Fruit fly (Drosophila melanogaster) whole organism, embryonic: ENCODE data around the gene ND-PDSW.

Experiments
- Adf1 ChIP-seq: fragments of 200-800 bp; sonication (Bioruptor generic); IDR thresholded peaks from 2 replicates; pipeline ENCODE4 v1.3.6; 2022; ENCODE audit warnings: missing biosample characterization, missing genetic modification characterization
- Awh ChIP-seq: fragments of 200-800 bp; sonication (Bioruptor generic); IDR thresholded peaks from 2 replicates; pipeline ENCODE4, ENCODE4 v1.3.6; 2022; ENCODE audit warnings: missing biosample characterization, missing genetic modification characterization
- Blimp-1 ChIP-seq: fragments of 200-800 bp; sonication (Bioruptor generic); optimal IDR thresholded peaks from 3 replicates; lab custom pipeline; 2018; ENCODE audit warnings: missing biosample characterization, missing genetic modification characterization, mild to moderate bottlenecking, moderate library complexity, missing genetic modification reagents
- CG12299 ChIP-seq: fragments of 200-800 bp; sonication (Bioruptor generic); optimal IDR thresholded peaks from 2 replicates; lab custom pipeline; 2018; ENCODE audit warnings: missing biosample characterization, mild to moderate bottlenecking, missing genetic modification characterization
- CG13287 ChIP-seq: fragments of 200-800 bp; sonication (Bioruptor generic); IDR thresholded peaks from 2 replicates; pipeline ENCODE4 v1.3.6; 2022; ENCODE audit warnings: missing biosample characterization, missing genetic modification characterization; ENCODE audit not compliant: partially characterized antibody
- CG1647 ChIP-seq: fragments of 200-800 bp; sonication (Bioruptor generic); optimal IDR thresholded peaks from 3 replicates; lab custom pipeline; 2016; ENCODE audit warnings: missing biosample characterization, missing genetic modification characterization
- CG2116 ChIP-seq: fragments of 200-800 bp; sonication (Bioruptor generic); optimal IDR thresholded peaks from 3 replicates; lab custom pipeline; 2018; ENCODE audit warnings: missing biosample characterization, mild to moderate bottlenecking, missing genetic modification characterization
- CG2199 ChIP-seq: fragments of 200-800 bp; sonication (Bioruptor generic); IDR thresholded peaks from 3 replicates; pipeline ENCODE4 v1.3.6; 2022; ENCODE audit warnings: missing biosample characterization, missing genetic modification characterization
- CG30403 ChIP-seq: fragments of 200-800 bp; sonication (Bioruptor generic); optimal IDR thresholded peaks from 3 replicates; lab custom pipeline; 2016; ENCODE audit warnings: missing biosample characterization, missing genetic modification characterization
- CG42726 ChIP-seq: fragments of 200-800 bp; sonication (Bioruptor generic); IDR thresholded peaks from 2 replicates; pipeline ENCODE4 v1.3.6; 2022; ENCODE audit warnings: missing biosample characterization, missing genetic modification characterization; ENCODE audit not compliant: partially characterized antibody
- CG4730 ChIP-seq: fragments of 200-800 bp; sonication (Bioruptor generic); IDR thresholded peaks from 2 replicates; pipeline ENCODE4 v1.3.6; 2022; ENCODE audit warnings: missing biosample characterization, missing genetic modification characterization
- CG5180 ChIP-seq: fragments of 200-800 bp; sonication (Bioruptor generic); optimal IDR thresholded peaks from 3 replicates; lab custom pipeline; 2017; ENCODE audit warnings: missing biosample characterization, missing genetic modification characterization, mild to moderate bottlenecking, moderate library complexity, missing genetic modification reagents
- CG5245 ChIP-seq: fragments of 200-800 bp; sonication (Bioruptor generic); optimal IDR thresholded peaks from 3 replicates; lab custom pipeline; 2016; ENCODE audit warnings: missing biosample characterization, missing genetic modification characterization
- CG6689 ChIP-seq: fragments of 200-800 bp; sonication (Bioruptor generic); IDR thresholded peaks from 2 replicates; pipeline ENCODE4 v1.3.6; 2022; ENCODE audit warnings: missing biosample characterization, missing genetic modification characterization
- CG7745 ChIP-seq: fragments of 200-800 bp; sonication (Bioruptor generic); optimal IDR thresholded peaks from 2 replicates; lab custom pipeline; 2018; ENCODE audit warnings: missing biosample characterization, mild to moderate bottlenecking, missing genetic modification characterization, moderate library complexity
- CG7987 ChIP-seq: fragments of 200-800 bp; sonication (Bioruptor generic); optimal IDR thresholded peaks from 2 replicates; lab custom pipeline; 2018; ENCODE audit warnings: missing biosample characterization, mild to moderate bottlenecking, missing genetic modification characterization, moderate library complexity
- CG9817 ChIP-seq: fragments of 200-800 bp; sonication (Bioruptor generic); optimal IDR thresholded peaks from 2 replicates; lab custom pipeline; 2018; ENCODE audit warnings: missing biosample characterization, mild to moderate bottlenecking, missing genetic modification characterization, moderate library complexity
- CHES-1-like ChIP-seq: fragments of 200-800 bp; sonication (Bioruptor generic); optimal IDR thresholded peaks from 2 replicates; lab custom pipeline; 2016; ENCODE audit warnings: missing biosample characterization, missing genetic modification characterization
- CrebB ChIP-seq: fragments of 200-800 bp; sonication (Bioruptor generic); optimal IDR thresholded peaks from 3 replicates; lab custom pipeline; 2018; ENCODE audit warnings: missing biosample characterization, mild to moderate bottlenecking, missing genetic modification characterization
- Dad ChIP-seq: fragments of 200-800 bp; sonication (Bioruptor generic); optimal IDR thresholded peaks from 3 replicates; lab custom pipeline; 2016; ENCODE audit warnings: missing biosample characterization, missing genetic modification characterization
- Dbx ChIP-seq: fragments of 200-800 bp; sonication (Bioruptor generic); IDR thresholded peaks from 3 replicates; pipeline ENCODE4 v1.3.6; 2022; ENCODE audit warnings: missing biosample characterization, missing genetic modification characterization
- Dfd ChIP-seq, 2 experiments: fragments of >200 bp; optimal IDR thresholded peaks; 2 replicates each; lab custom pipeline; 2017; ENCODE audit warnings: missing biosample characterization in 2 of 2, missing genetic modification characterization in 2 of 2
- E2f2 ChIP-seq: fragments of 200-800 bp; sonication (Bioruptor generic); IDR thresholded peaks from 2 replicates; pipeline ENCODE4 v1.3.6; 2022; ENCODE audit warnings: missing biosample characterization, missing genetic modification characterization
- Eip74EF ChIP-seq, 2 experiments: fragments of 200-800 bp in 1 of 2; fragments of >200 bp in 1 of 2; sonication (Bioruptor generic) in 1 of 2; optimal IDR thresholded peaks; 2 replicates each; lab custom pipeline; 2017 to 2019; ENCODE audit warnings: missing biosample characterization in 2 of 2, missing genetic modification characterization in 2 of 2, mild to moderate bottlenecking in 1 of 2, moderate library complexity in 1 of 2
- Fer3 ChIP-seq: fragments of 200-800 bp; sonication (Bioruptor generic); optimal IDR thresholded peaks from 2 replicates; lab custom pipeline; 2018; ENCODE audit warnings: missing biosample characterization, mild to moderate bottlenecking, missing genetic modification characterization, moderate library complexity
- Gug ChIP-seq: fragments of 200-800 bp; sonication (Bioruptor generic); IDR thresholded peaks from 4 replicates; pipeline ENCODE4 v1.3.6; 2022; ENCODE audit warnings: missing biosample characterization, missing genetic modification characterization
- H2.0 ChIP-seq: fragments of 200-800 bp; sonication (Bioruptor generic); IDR thresholded peaks from 2 replicates; pipeline ENCODE4 v1.3.6; 2022; ENCODE audit warnings: missing biosample characterization, missing genetic modification characterization
- Jarid2 ChIP-seq: fragments of 200-800 bp; sonication (Bioruptor generic); optimal IDR thresholded peaks from 3 replicates; lab custom pipeline; 2017; ENCODE audit warnings: mild to moderate bottlenecking, missing biosample characterization, missing genetic modification reagents, missing genetic modification characterization
- Mes4 ChIP-seq: fragments of 200-800 bp; sonication (Bioruptor generic); optimal IDR thresholded peaks from 2 replicates; lab custom pipeline; 2016; ENCODE audit warnings: missing biosample characterization, missing genetic modification characterization
- Optix ChIP-seq: fragments of 200-800 bp; sonication (Bioruptor generic); IDR thresholded peaks from 3 replicates; pipeline ENCODE4 v1.3.6; 2022; ENCODE audit warnings: missing biosample characterization, missing genetic modification characterization
- Rfx ChIP-seq: fragments of 200-800 bp; sonication (Bioruptor generic); IDR thresholded peaks from 2 replicates; pipeline ENCODE4 v1.3.6; 2022; ENCODE audit warnings: missing biosample characterization, missing genetic modification characterization
- Xrp1 ChIP-seq: fragments of 200-800 bp; sonication (Bioruptor generic); IDR thresholded peaks from 2 replicates; pipeline ENCODE4 v1.3.6; 2022; ENCODE audit warnings: missing biosample characterization, missing genetic modification characterization
- al ChIP-seq: fragments of 200-800 bp; sonication (Bioruptor generic); IDR thresholded peaks from 2 replicates; pipeline ENCODE4 v1.3.6; 2022; ENCODE audit warnings: missing biosample characterization, missing genetic modification characterization
- aop ChIP-seq: fragments of 200-800 bp; sonication (Bioruptor generic); IDR thresholded peaks from 2 replicates; pipeline ENCODE4 v1.3.6; 2022; ENCODE audit warnings: missing biosample characterization, missing genetic modification characterization
- bigmax ChIP-seq: fragments of 200-800 bp; sonication (Bioruptor generic); optimal IDR thresholded peaks from 2 replicates; lab custom pipeline; 2018; ENCODE audit warnings: missing biosample characterization, mild to moderate bottlenecking, missing genetic modification characterization
- chinmo ChIP-seq: fragments of 200-800 bp; sonication (Bioruptor generic); IDR thresholded peaks from 4 replicates; pipeline ENCODE4 v1.3.6; 2022; ENCODE audit warnings: missing biosample characterization, missing genetic modification characterization; ENCODE audit not compliant: partially characterized antibody
- ci ChIP-seq: fragments of 200-800 bp; sonication (Bioruptor generic); IDR thresholded peaks from 3 replicates; pipeline ENCODE4 v1.3.6; 2022; ENCODE audit warnings: missing biosample characterization, missing genetic modification characterization
- crol ChIP-seq: fragments of 200-800 bp; sonication (Bioruptor generic); IDR thresholded peaks from 2 replicates; pipeline ENCODE4 v1.3.6; 2022; ENCODE audit warnings: missing biosample characterization, missing genetic modification characterization
- crp ChIP-seq, 2 experiments: fragments of 200-800 bp; sonication (Bioruptor generic); optimal IDR thresholded peaks; 2 replicates in 1 of 2; 3 replicates in 1 of 2; lab custom pipeline; 2017; ENCODE audit warnings: missing biosample characterization in 2 of 2, missing genetic modification characterization in 2 of 2, mild to moderate bottlenecking in 1 of 2, moderate library complexity in 1 of 2
- dimm ChIP-seq: fragments of 200-800 bp; sonication (Bioruptor generic); IDR thresholded peaks from 2 replicates; pipeline ENCODE4 v1.3.6; 2022; ENCODE audit warnings: missing biosample characterization, missing genetic modification characterization
- dmrt11E ChIP-seq: fragments of 200-800 bp; sonication (Bioruptor generic); optimal IDR thresholded peaks from 3 replicates; lab custom pipeline; 2018; ENCODE audit warnings: missing biosample characterization, mild to moderate bottlenecking, missing genetic modification characterization, moderate library complexity
- en ChIP-seq: fragments of 200-800 bp; sonication (Bioruptor generic); optimal IDR thresholded peaks from 2 replicates; lab custom pipeline; 2016; ENCODE audit warnings: missing biosample characterization, missing genetic modification characterization
- hb ChIP-seq: fragments of 200-800 bp; sonication (Bioruptor generic); IDR thresholded peaks from 3 replicates; pipeline ENCODE4 v1.3.6; 2022; ENCODE audit warnings: missing biosample characterization, missing genetic modification characterization; ENCODE audit not compliant: partially characterized antibody
- nmo ChIP-seq: fragments of 200-800 bp; sonication (Bioruptor generic); optimal IDR thresholded peaks from 2 replicates; lab custom pipeline; 2018; ENCODE audit warnings: missing biosample characterization, mild to moderate bottlenecking, missing genetic modification characterization, moderate library complexity
- sqz ChIP-seq: fragments of 200-800 bp; sonication (Bioruptor generic); optimal IDR thresholded peaks from 3 replicates; lab custom pipeline; 2018; ENCODE audit warnings: missing biosample characterization, mild to moderate bottlenecking, missing genetic modification characterization
- sr ChIP-seq: fragments of 200-800 bp; sonication (Bioruptor generic); IDR thresholded peaks from 3 replicates; pipeline ENCODE4 v1.3.6; 2022; ENCODE audit warnings: missing biosample characterization, missing genetic modification characterization
- stc ChIP-seq: fragments of 200-800 bp; sonication (Bioruptor generic); IDR thresholded peaks from 2 replicates; pipeline ENCODE4 v1.3.6; 2022; ENCODE audit warnings: missing biosample characterization, missing genetic modification characterization
- tin ChIP-seq: fragments of 200-800 bp; sonication (Bioruptor generic); optimal IDR thresholded peaks from 3 replicates; lab custom pipeline; 2016; ENCODE audit warnings: missing biosample characterization, missing genetic modification characterization
- vvl ChIP-seq: fragments of 200-800 bp; sonication (Bioruptor generic); IDR thresholded peaks from 2 replicates; pipeline ENCODE4 v1.3.6; 2022; ENCODE audit warnings: missing biosample characterization, missing genetic modification characterization
- zfh2 ChIP-seq: fragments of 200-800 bp; sonication (Bioruptor generic); optimal IDR thresholded peaks from 2 replicates; lab custom pipeline; 2016; ENCODE audit warnings: missing biosample characterization, missing genetic modification characterization

Gene ND-PDSW

dm6 chr2L:3417613-3418012 is 48.3 kb upstream of the ND-PDSW start (continued):
- TF ChIP-seq tin (GFP tag; lab: Kevin White, UChicago) (no peak), dmrt11E (tag; lab: Kevin White, UChicago) (no peak), hb (no peak), CG7745 (tag; lab: Kevin White, UChicago) (peak; percentile 87), vvl (GFP tag; lab: Robert Waterston, UW) (peak; percentile 44), bigmax (GFP tag; lab: Kevin White, UChicago) (no peak), crol (GFP tag; lab: Robert Waterston, UW) (0 out of 2 replicates have a peak, but pooled peaks have one; percentile 8), CG4730 (GFP tag; lab: Robert Waterston, UW) (no peak), Fer3 (tag; lab: Kevin White, UChicago) (no peak), CG2116 (GFP tag; lab: Kevin White, UChicago) (no peak), Dad (GFP tag; lab: Kevin White, UChicago) (no peak), CG30403 (GFP tag; lab: Kevin White, UChicago) (no peak), crp (GFP tag; optimal IDR thresholded peaks at IDR 0.05; lab: Kevin White, UChicago) (no peak), Optix (GFP tag; lab: Robert Waterston, UW) (no peak), aop (no peak), Rfx (GFP tag; lab: Robert Waterston, UW) (no peak), CG5245 (no peak), Dfd (GFP tag; optimal IDR thresholded peaks at IDR 0.05; lab: Kevin White, UChicago) (no peak), CG12299 (tag; lab: Kevin White, UChicago) (no peak), Jarid2 (GFP tag; lab: Kevin White, UChicago) (no peak), Awh (GFP tag; lab: Robert Waterston, UW) (peak; percentile 29; the same call in 1 of the 2 replicates), Mes4 (GFP tag; lab: Kevin White, UChicago) (no peak), CG1647 (GFP tag; lab: Kevin White, UChicago) (no peak), CG9817 (tag; lab: Kevin White, UChicago) (no peak), CG7987 (GFP tag; lab: Kevin White, UChicago) (no peak), CHES-1-like (GFP tag; lab: Kevin White, UChicago) (no peak), Blimp-1 (GFP tag; lab: Kevin White, UChicago) (peak; percentile 45), Xrp1 (no peak), dimm (GFP tag; lab: Robert Waterston, UW) (no peak), nmo (GFP tag; lab: Kevin White, UChicago) (no peak), CG6689 (GFP tag; lab: Robert Waterston, UW) (no peak), al (GFP tag; lab: Robert Waterston, UW) (no peak)

DNA sequence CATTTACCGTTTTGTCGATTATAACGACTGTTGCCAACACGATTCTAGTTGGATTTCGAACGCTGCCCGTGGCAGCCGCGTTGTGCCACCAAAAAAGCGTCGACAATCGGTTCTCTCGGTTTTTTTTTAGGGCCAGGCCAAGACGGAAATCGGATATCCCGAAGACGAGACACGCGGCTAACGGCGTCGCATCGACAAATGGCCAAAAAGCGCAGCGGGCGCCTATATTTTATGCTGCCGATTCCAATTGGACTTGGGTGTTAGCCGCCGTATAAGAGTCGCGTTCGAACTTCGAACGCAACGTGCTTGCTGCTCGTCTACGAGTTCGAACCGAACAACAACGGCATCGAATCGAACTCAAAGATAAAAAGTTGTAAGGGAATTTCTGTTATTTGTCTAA is 43.2 kb upstream of the ND-PDSW start:
- TF ChIP-seq stc (peak; percentile 42; the same call in 1 of the 2 replicates), CG2199 (GFP tag; lab: Robert Waterston, UW) (0 out of 3 replicates have a peak, but pooled peaks have one; percentile 16), CG5180 (peak; percentile 98), CG42726 (GFP tag; lab: Robert Waterston, UW) (0 out of 2 replicates have a peak, but pooled peaks have one; percentile 10), H2.0 (GFP tag; lab: Robert Waterston, UW) (no peak), en (no peak), Dbx (GFP tag; lab: Robert Waterston, UW) (0 out of 3 replicates have a peak, but pooled peaks have one; percentile 29), Eip74EF (GFP tag; optimal IDR thresholded peaks at IDR 0.05; lab: Kevin White, UChicago) (peak in 1 of 2 experiments; percentile 26), ci (peak; percentile 56; the same call in 2 of the 3 replicates), CrebB (tag; lab: Kevin White, UChicago) (no peak), aop (0 out of 2 replicates have a peak, but pooled peaks have one; percentile 25), CG13287 (GFP tag; lab: Robert Waterston, UW) (peak; percentile 28; the same call in 1 of the 2 replicates), Adf1 (GFP tag; lab: Robert Waterston, UW) (peak; percentile 49; the same call in 1 of the 2 replicates), sqz (GFP tag; lab: Kevin White, UChicago) (peak; percentile 17), Gug (GFP tag; lab: Robert Waterston, UW) (no peak), sr (GFP tag; lab: Robert Waterston, UW) (0 out of 3 replicates have a peak, but pooled peaks have one; percentile 17), vvl (GFP tag; lab: Robert Waterston, UW) (peak; percentile 49; the same call in 1 of the 2 replicates), chinmo (GFP tag; lab: Robert Waterston, UW) (peak; percentile 85; the same call in 2 of the 4 replicates), zfh2 (no peak), E2f2 (GFP tag; lab: Robert Waterston, UW) (peak; percentile 12; the same call in 1 of the 2 replicates)
